Worm (Caenorhabditis elegans) whole organism, L4 larva: Measurements from ENCODE around the gene T10C6.10.
A peak's percentile ranks its signal among the peaks of the same experiment; 100 is the strongest.

Source experiments
- F10B5.3 ChIP-seq: sonication (generic microtip); optimal IDR thresholded peaks from 2 replicates; lab custom pipeline; 2016; ENCODE audit warnings: mild to moderate bottlenecking, missing genetic modification characterization, missing compliant biosample characterization
- F26F4.8 ChIP-seq: fragments of 200-800 bp; sonication (Bioruptor generic); conservative IDR thresholded peaks from 2 replicates; pipeline ENCODE4 v1.3.6; 2022; ENCODE audit warnings: missing genetic modification characterization, missing compliant biosample characterization
- R02D3.7 ChIP-seq: fragments of 150-350 bp; sonication (generic microtip); optimal IDR thresholded peaks from 3 replicates; lab custom pipeline; 2014; ENCODE audit warnings: missing biosample characterization, missing genetic modification characterization
- T20F7.1 ChIP-seq: fragments of 200-800 bp; sonication (Bioruptor generic); optimal IDR thresholded peaks from 2 replicates; lab custom pipeline; 2018; ENCODE audit warnings: mild to moderate bottlenecking, missing genetic modification characterization, missing compliant biosample characterization
- ZK337.2 ChIP-seq: fragments of 200-800 bp; sonication (Bioruptor generic); IDR thresholded peaks from 2 replicates; pipeline ENCODE4 v1.3.6; 2022; ENCODE audit warnings: missing genetic modification reagents, missing genetic modification characterization, missing compliant biosample characterization
- aha-1 ChIP-seq: fragments of 150-350 bp; peaks from one replicate; lab custom pipeline; 2014; ENCODE audit warnings: missing biosample characterization, missing genetic modification characterization
- ama-1 ChIP-seq: fragments of 150-350 bp; optimal IDR thresholded peaks from 2 replicates; lab custom pipeline; 2014; ENCODE audit warnings: inconsistent platforms, mixed read lengths
- ces-1 ChIP-seq: fragments of 150-350 bp; sonication (generic microtip); optimal IDR thresholded peaks from 4 replicates; lab custom pipeline; 2014; ENCODE audit warnings: missing biosample characterization, missing genetic modification reagents, missing genetic modification characterization
- ctbp-1 ChIP-seq: fragments of 200-800 bp; sonication (Bioruptor generic); IDR thresholded peaks from 2 replicates; pipeline ENCODE4 v1.3.6; 2022; ENCODE audit warnings: missing genetic modification reagents, missing genetic modification characterization, missing compliant biosample characterization
- daf-16 ChIP-seq, 3 experiments: sonication (generic microtip); optimal IDR thresholded peaks; 2 replicates each; lab custom pipeline; 2016 to 2017; ENCODE audit warnings: missing genetic modification characterization in 3 of 3, missing genetic modification reagents in 3 of 3, mild to moderate bottlenecking in 2 of 3, missing compliant biosample characterization in 2 of 3, missing biosample characterization in 1 of 3, moderate library complexity in 1 of 3
- daf-8 ChIP-seq: fragments of 200-800 bp; sonication (Bioruptor generic); IDR thresholded peaks from 2 replicates; pipeline ENCODE4 v1.3.6; 2022; ENCODE audit warnings: missing genetic modification characterization, missing compliant biosample characterization
- dmd-6 ChIP-seq: fragments of 200-800 bp; sonication (Bioruptor generic); IDR thresholded peaks from 2 replicates; pipeline ENCODE4 v1.3.6; 2022; ENCODE audit warnings: missing genetic modification reagents, missing genetic modification characterization, missing compliant biosample characterization
- dmd-8 ChIP-seq: fragments of 200-800 bp; sonication (Bioruptor generic); IDR thresholded peaks from 2 replicates; pipeline ENCODE4 v1.3.6; 2022; ENCODE audit warnings: missing genetic modification characterization, missing compliant biosample characterization
- dmd-9 ChIP-seq: fragments of 200-800 bp; sonication (Bioruptor generic); IDR thresholded peaks from 2 replicates; pipeline ENCODE4 v1.3.6; 2022; ENCODE audit warnings: missing genetic modification reagents, missing genetic modification characterization, missing compliant biosample characterization
- dve-1 ChIP-seq: sonication (generic microtip); optimal IDR thresholded peaks from 2 replicates; lab custom pipeline; 2017; ENCODE audit warnings: antibody characterized with exemption, mild to moderate bottlenecking, missing genetic modification characterization, missing compliant biosample characterization; ENCODE audit not compliant: insufficient read depth
- egl-43 ChIP-seq: fragments of 200-800 bp; sonication (Bioruptor generic); IDR thresholded peaks from 2 replicates; pipeline ENCODE4 v1.3.6; 2022; ENCODE audit warnings: missing genetic modification reagents, missing genetic modification characterization, missing compliant biosample characterization
- fkh-10 ChIP-seq: fragments of 150-350 bp; optimal IDR thresholded peaks from 2 replicates; lab custom pipeline; 2014; ENCODE audit warnings: missing biosample characterization, missing genetic modification reagents, missing genetic modification characterization
- fos-1 ChIP-seq: fragments of 150-350 bp; optimal IDR thresholded peaks from 2 replicates; lab custom pipeline; 2014; ENCODE audit warnings: missing biosample characterization, missing genetic modification characterization
- hif-1 ChIP-seq, 2 experiments: sonication (generic microtip); optimal IDR thresholded peaks; 2 replicates each; lab custom pipeline; 2016 to 2017; ENCODE audit warnings: missing compliant biosample characterization in 2 of 2, missing genetic modification characterization in 2 of 2, missing genetic modification reagents in 2 of 2, missing genotype in 2 of 2, mild to moderate bottlenecking in 1 of 2
- hlh-11 ChIP-seq: fragments of 200-800 bp; sonication (Bioruptor generic); optimal IDR thresholded peaks from 2 replicates; lab custom pipeline; 2018; ENCODE audit warnings: mild to moderate bottlenecking, missing genetic modification characterization, missing compliant biosample characterization
- hlh-30 ChIP-seq: sonication (generic microtip); optimal IDR thresholded peaks from 2 replicates; lab custom pipeline; 2017; ENCODE audit warnings: antibody characterized with exemption, mild to moderate bottlenecking, missing genetic modification characterization, missing compliant biosample characterization; ENCODE audit not compliant: insufficient read depth
- lim-7 ChIP-seq: fragments of 200-800 bp; sonication (Bioruptor generic); IDR thresholded peaks from 2 replicates; pipeline ENCODE4 v1.3.6; 2022; ENCODE audit warnings: missing genetic modification characterization, missing compliant biosample characterization
- lin-1 ChIP-seq: fragments of 200-800 bp; sonication (Bioruptor generic); IDR thresholded peaks from 2 replicates; pipeline ENCODE4 v1.3.6; 2022; ENCODE audit warnings: missing genetic modification reagents, missing genetic modification characterization, missing compliant biosample characterization
- lin-15B ChIP-seq: fragments of 150-350 bp; sonication (generic microtip); optimal IDR thresholded peaks from 3 replicates; lab custom pipeline; 2014; ENCODE audit warnings: missing biosample characterization, missing genetic modification characterization
- lin-29 ChIP-seq: fragments of 200-800 bp; sonication (Bioruptor generic); IDR thresholded peaks from 2 replicates; pipeline ENCODE4 v1.3.6; 2022; ENCODE audit warnings: missing genetic modification reagents, missing genetic modification characterization, missing compliant biosample characterization
- lin-38 ChIP-seq: fragments of 200-800 bp; sonication (Bioruptor generic); IDR thresholded peaks from 2 replicates; pipeline ENCODE4 v1.3.6; 2022; ENCODE audit warnings: missing genetic modification reagents, missing genetic modification characterization, missing compliant biosample characterization
- lir-3 ChIP-seq: sonication (generic microtip); optimal IDR thresholded peaks from 2 replicates; lab custom pipeline; 2016; ENCODE audit warnings: mild to moderate bottlenecking, missing genetic modification characterization, missing compliant biosample characterization
- lsy-2 ChIP-seq, 2 experiments: fragments of 150-350 bp in 1 of 2; sonication (generic microtip) in 1 of 2; optimal IDR thresholded peaks; 2 replicates each; lab custom pipeline; 2014 to 2017; ENCODE audit warnings: missing biosample characterization in 2 of 2, missing genetic modification characterization in 2 of 2
- mdl-1 ChIP-seq, 2 experiments: fragments of 150-350 bp in 1 of 2; sonication (generic microtip) in 1 of 2; optimal IDR thresholded peaks; 2 replicates each; lab custom pipeline; 2014 to 2017; ENCODE audit warnings: missing biosample characterization in 2 of 2, missing genetic modification characterization in 2 of 2
- mes-2 ChIP-seq: sonication (generic microtip); optimal IDR thresholded peaks from 2 replicates; lab custom pipeline; 2016; ENCODE audit warnings: missing genotype, mild to moderate bottlenecking, missing genetic modification characterization, missing compliant biosample characterization; ENCODE audit not compliant: poor library complexity, severe bottlenecking
- mxl-3 ChIP-seq: fragments of 200-800 bp; sonication (Bioruptor generic); optimal IDR thresholded peaks from 2 replicates; lab custom pipeline; 2018; ENCODE audit warnings: mild to moderate bottlenecking, missing genetic modification characterization, missing compliant biosample characterization
- nhr-102 ChIP-seq: sonication (generic microtip); optimal IDR thresholded peaks from 2 replicates; lab custom pipeline; 2016; ENCODE audit warnings: mild to moderate bottlenecking, missing genetic modification characterization, moderate library complexity, missing compliant biosample characterization
- nhr-28 ChIP-seq: fragments of 150-350 bp; optimal IDR thresholded peaks from 2 replicates; lab custom pipeline; 2014; ENCODE audit warnings: missing biosample characterization, missing genetic modification characterization
- nhr-42 ChIP-seq: fragments of 200-800 bp; sonication (Bioruptor generic); IDR thresholded peaks from 2 replicates; pipeline ENCODE4 v1.3.6; 2022; ENCODE audit warnings: missing genetic modification characterization, missing compliant biosample characterization
- nhr-48 ChIP-seq: sonication (generic microtip); optimal IDR thresholded peaks from 2 replicates; lab custom pipeline; 2016; ENCODE audit warnings: mild to moderate bottlenecking, missing genetic modification characterization, missing compliant biosample characterization
- nhr-6 ChIP-seq: fragments of 150-350 bp; optimal IDR thresholded peaks from 2 replicates; lab custom pipeline; 2014; ENCODE audit warnings: missing biosample characterization, missing genetic modification characterization
- nhr-77 ChIP-seq: fragments of 150-350 bp; optimal IDR thresholded peaks from 2 replicates; lab custom pipeline; 2014; ENCODE audit warnings: missing biosample characterization, missing genetic modification characterization
- php-3 ChIP-seq: fragments of 200-800 bp; sonication (Bioruptor generic); IDR thresholded peaks from 2 replicates; pipeline ENCODE4 v1.3.6; 2022; ENCODE audit warnings: missing genetic modification reagents, missing genetic modification characterization, missing compliant biosample characterization
- pqm-1 ChIP-seq: sonication (generic microtip); optimal IDR thresholded peaks from 2 replicates; lab custom pipeline; 2017; ENCODE audit warnings: missing biosample characterization, missing genetic modification characterization
- rbr-2 ChIP-seq: sonication (generic microtip); optimal IDR thresholded peaks from 2 replicates; lab custom pipeline; 2016; ENCODE audit warnings: missing genotype, missing genetic modification characterization, missing compliant biosample characterization
- sdz-12 ChIP-seq: fragments of 200-800 bp; sonication (Bioruptor generic); optimal IDR thresholded peaks from 2 replicates; lab custom pipeline; 2018; ENCODE audit warnings: mild to moderate bottlenecking, missing genetic modification characterization, missing compliant biosample characterization
- snpc-1.2 ChIP-seq: fragments of 200-800 bp; sonication (Bioruptor generic); IDR thresholded peaks from 2 replicates; pipeline ENCODE4 v1.3.6; 2022; ENCODE audit warnings: missing genetic modification reagents, missing genetic modification characterization, missing compliant biosample characterization
- snpc-4 ChIP-seq: fragments of 150-350 bp; optimal IDR thresholded peaks from 2 replicates; lab custom pipeline; 2014; ENCODE audit warnings: missing biosample characterization, missing genetic modification characterization
- spr-3 ChIP-seq: fragments of 200-800 bp; sonication (Bioruptor generic); optimal IDR thresholded peaks from 2 replicates; lab custom pipeline; 2018; ENCODE audit warnings: mild to moderate bottlenecking, missing genetic modification characterization, missing compliant biosample characterization
- tra-1 ChIP-seq: fragments of 200-800 bp; sonication (Bioruptor generic); IDR thresholded peaks from 2 replicates; pipeline ENCODE4 v1.3.6; 2022; ENCODE audit warnings: missing genetic modification reagents, missing genetic modification characterization, missing compliant biosample characterization
- zag-1 ChIP-seq: fragments of 150-350 bp; optimal IDR thresholded peaks from 2 replicates; lab custom pipeline; 2014; ENCODE audit warnings: missing biosample characterization, missing genetic modification characterization

T10C6.10 gene

DNA sequence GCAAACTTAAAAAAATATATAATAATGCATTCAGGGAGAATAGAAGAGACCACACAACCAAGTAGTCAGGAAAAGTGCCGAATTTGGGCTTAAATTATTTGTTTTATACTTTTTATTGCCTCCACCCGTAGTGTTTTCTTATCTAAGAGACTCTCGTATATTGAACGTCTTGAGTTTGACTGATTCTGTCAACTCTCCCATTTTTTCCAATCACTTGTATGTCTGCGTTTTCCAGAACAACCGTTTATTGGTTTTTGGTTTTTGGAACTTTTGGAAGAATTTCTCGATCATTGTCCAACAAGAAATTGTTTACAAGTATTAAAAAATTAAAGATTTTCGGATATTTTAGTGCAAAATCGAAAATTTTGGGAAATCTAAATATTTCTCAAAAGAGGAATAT is 7.5 kb downstream of the T10C6.10 start:
- TF ChIP-seq lin-1 (GFP tag; lab: Robert Waterston, UW): 0 out of 2 replicates have a peak, but pooled peaks have one; percentile 21
- no peak for TF ChIP-seq lin-38 (GFP tag; lab: Robert Waterston, UW)
- TF ChIP-seq pqm-1 (tag; lab: Kevin White, UChicago): peak; percentile 2
- 0 out of 2 replicates have a peak, but pooled peaks have one; percentile 5 for TF ChIP-seq nhr-42 (GFP tag; lab: Robert Waterston, UW)
- TF ChIP-seq aha-1: peak; percentile 81
- TF ChIP-seq dmd-6 (GFP tag; lab: Robert Waterston, UW): peak; percentile 76
- TF ChIP-seq daf-16 (GFP tag; optimal IDR thresholded peaks at IDR 0.05; lab: Kevin White, UChicago): no peak
- TF ChIP-seq daf-16 (tag; optimal IDR thresholded peaks at IDR 0.05; lab: Kevin White, UChicago): peak; percentile 69
- peak; percentile 42 for TF ChIP-seq nhr-28 (tag; lab: Kevin White, UChicago)
- no peak for TF ChIP-seq lir-3 (tag; lab: Kevin White, UChicago)
- no peak for TF ChIP-seq F10B5.3 (tag; lab: Kevin White, UChicago)
- peak; percentile 51 for TF ChIP-seq hlh-11 (tag; lab: Kevin White, UChicago)
- peak; percentile 74 for TF ChIP-seq dve-1 (tag; lab: Kevin White, UChicago)
- no peak for TF ChIP-seq F26F4.8
- TF ChIP-seq php-3 (GFP tag; lab: Robert Waterston, UW): peak; percentile 68

DNA sequence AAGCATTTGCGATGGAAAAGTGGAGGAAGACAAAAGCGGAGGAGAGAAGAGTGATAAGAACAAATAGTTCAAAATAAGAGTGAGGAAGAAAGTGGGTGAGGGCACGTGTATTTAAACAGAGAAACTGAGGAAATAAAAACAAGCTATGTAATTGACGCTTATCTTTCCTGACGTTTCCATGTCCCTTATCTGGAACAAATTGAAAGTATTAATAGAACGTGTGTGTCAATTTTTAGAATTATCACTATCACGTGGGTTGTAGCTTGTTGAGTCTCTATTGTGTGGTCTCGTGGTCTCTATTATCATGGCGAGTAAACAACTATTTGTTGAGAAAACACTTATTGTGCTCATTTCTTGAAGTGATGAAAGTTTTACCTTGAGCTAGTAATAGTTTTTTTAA is 9.6 kb downstream of the T10C6.10 start, which contains the start of gene T10C6.15:
T10C6.15 (minus strand) TSS at position 104 of the 400 bp plus-strand sequence.
- TF ChIP-seq daf-8 (no peak), zag-1 (tag; lab: Kevin White, UChicago) (no peak), mes-2 (tag; lab: Kevin White, UChicago) (no peak), dve-1 (tag; lab: Kevin White, UChicago) (peak; percentile 97), rbr-2 (tag; lab: Kevin White, UChicago) (no peak), lin-15B (tag; lab: Kevin White, UChicago) (no peak), tra-1 (peak; percentile 69), hlh-30 (tag; lab: Kevin White, UChicago) (peak; percentile 77), lin-29 (no peak), lir-3 (tag; lab: Kevin White, UChicago) (no peak), fkh-10 (GFP tag; lab: Kevin White, UChicago) (no peak), daf-16 (GFP tag; optimal IDR thresholded peaks at IDR 0.05; lab: Kevin White, UChicago) (peak in 1 of 2 experiments; percentile 91), daf-16 (tag; optimal IDR thresholded peaks at IDR 0.05; lab: Kevin White, UChicago) (peak; percentile 100), nhr-102 (tag; lab: Kevin White, UChicago) (peak; percentile 89), mdl-1 (tag; optimal IDR thresholded peaks at IDR 0.05; lab: Kevin White, UChicago) (peak in 1 of 2 experiments; percentile 72), T20F7.1 (peak; percentile 38), snpc-4 (tag; lab: Kevin White, UChicago) (no peak), snpc-1.2 (GFP tag; lab: Robert Waterston, UW) (no peak), mxl-3 (GFP tag; lab: Kevin White, UChicago) (peak; percentile 18), R02D3.7 (tag; lab: Kevin White, UChicago) (no peak), lin-38 (GFP tag; lab: Robert Waterston, UW) (no peak), dmd-9 (GFP tag; lab: Robert Waterston, UW) (no peak), ctbp-1 (GFP tag; lab: Robert Waterston, UW) (no peak), dmd-8 (GFP tag; lab: Robert Waterston, UW) (no peak), nhr-77 (peak; percentile 58), spr-3 (no peak), lsy-2 (tag; optimal IDR thresholded peaks at IDR 0.05; lab: Kevin White, UChicago) (no peak), nhr-28 (tag; lab: Kevin White, UChicago) (peak; percentile 80), lin-1 (GFP tag; lab: Robert Waterston, UW) (peak; percentile 83), F10B5.3 (tag; lab: Kevin White, UChicago) (no peak), pqm-1 (tag; lab: Kevin White, UChicago) (peak; percentile 67), ama-1 (lab: Kevin White, UChicago) (no peak), sdz-12 (no peak), dmd-6 (GFP tag; lab: Robert Waterston, UW) (peak; percentile 95), ces-1 (GFP tag; lab: Kevin White, UChicago) (no peak), nhr-48 (peak; percentile 91), nhr-6 (peak; percentile 20), fos-1 (tag; lab: Kevin White, UChicago) (no peak), hif-1 (tag; optimal IDR thresholded peaks at IDR 0.05; lab: Kevin White, UChicago) (peak in 1 of 2 experiments; percentile 4), egl-43 (no peak), php-3 (GFP tag; lab: Robert Waterston, UW) (peak; percentile 74), hlh-11 (tag; lab: Kevin White, UChicago) (peak; percentile 91), lim-7 (GFP tag; lab: Robert Waterston, UW) (no peak), ZK337.2 (GFP tag; lab: Robert Waterston, UW) (no peak)
